Worm (Caenorhabditis elegans): ENCODE data around the gene dph-3.
"Not testable (repeated sequence)": the region's sequence is repeated elsewhere in the genome, so short reads cannot be mapped to it uniquely, and the experiment has no call there.

Gene dph-3

DNA sequence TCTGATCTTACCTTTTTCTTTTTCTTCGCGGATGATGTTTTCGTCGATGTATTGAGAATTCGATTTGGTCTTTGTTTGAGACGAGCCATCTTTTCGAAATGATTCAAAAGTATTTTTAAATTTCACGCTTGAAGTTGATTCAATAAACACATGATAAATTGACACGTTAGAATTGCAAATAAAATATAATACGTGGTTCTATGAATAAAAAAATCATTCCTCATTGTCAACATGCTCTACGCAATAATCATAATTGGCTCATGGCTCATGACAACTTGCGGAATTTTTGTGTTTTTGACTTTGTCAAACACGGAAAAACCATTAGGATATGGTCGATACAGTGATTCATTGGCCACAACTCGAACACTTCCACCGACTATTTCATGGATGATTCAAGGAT is 23.5 kb upstream of the dph-3 start, which contains the start of the genes htas-1 and ZK1251.3:
htas-1 (minus strand) TSS at position 101 of the 400 bp plus-strand sequence.
ZK1251.3 (plus strand) TSS at position 226 of the 400 bp plus-strand sequence.
- TF ChIP-seq rnt-1 (tag; optimal IDR thresholded peaks at IDR 0.05) (no peak), F13H6.1 (tag; optimal IDR thresholded peaks at IDR 0.05) (no peak)

DNA sequence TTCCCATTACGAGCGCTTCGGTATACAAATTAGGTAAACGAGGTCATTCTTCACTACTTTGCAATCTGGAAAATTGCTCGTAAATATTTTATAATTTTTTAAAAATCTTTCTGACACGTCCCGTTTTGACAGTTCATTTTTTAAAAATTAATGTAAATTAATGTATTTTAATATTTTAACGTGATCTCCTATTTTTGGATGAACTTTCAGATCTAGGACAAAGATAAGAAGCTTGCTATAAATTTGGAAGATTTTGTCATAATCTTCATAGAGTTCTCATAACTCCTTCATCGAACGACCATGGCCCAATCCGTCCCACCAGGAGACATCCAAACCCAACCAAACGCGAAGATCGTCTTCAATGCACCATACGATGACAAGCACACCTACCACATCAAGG is 18.2 kb upstream of the dph-3 start, which contains the start of gene msp-76:
msp-76 (plus strand) TSS at position 301 of the 400 bp plus-strand sequence.
- TF ChIP-seq elt-2 (tag; optimal IDR thresholded peaks at IDR 0.05); fax-1 (tag; optimal IDR thresholded peaks at IDR 0.05); dmd-4 (tag; optimal IDR thresholded peaks at IDR 0.05; ENCODE audit: borderline replicate concordance): not testable (repeated sequence)

DNA sequence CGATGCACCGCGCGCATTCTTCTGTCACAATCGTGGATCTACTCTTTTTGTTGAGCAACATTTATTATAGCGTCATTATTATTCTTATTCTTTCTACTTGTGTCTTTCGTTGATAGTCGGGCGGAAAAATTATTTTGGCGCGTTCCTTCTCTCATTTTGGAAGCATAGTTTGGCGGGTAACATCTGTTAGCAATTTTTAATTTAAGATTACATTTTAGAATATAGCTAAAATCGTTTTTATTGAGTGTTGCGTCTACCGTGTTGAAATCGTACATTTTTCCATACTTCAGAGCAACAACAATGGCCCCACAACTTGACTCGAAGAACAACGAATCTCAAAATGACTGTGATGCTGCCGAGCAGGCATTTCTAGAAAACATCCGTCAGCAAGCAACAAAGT is 16.3 kb upstream of the dph-3 start, which contains the start of gene sdz-36:
sdz-36 (plus strand) TSS at position 301 of the 400 bp plus-strand sequence.
- TF ChIP-seq ceh-9 (tag; optimal IDR thresholded peaks at IDR 0.05) (no peak), fkh-6 (tag; optimal IDR thresholded peaks at IDR 0.05) (no peak), ceh-24 (tag; optimal IDR thresholded peaks at IDR 0.05) (no peak), unc-55 (GFP tag; optimal IDR thresholded peaks at IDR 0.05) (no peak), eyg-1 (tag; optimal IDR thresholded peaks at IDR 0.05) (no peak), elt-4 (tag; optimal IDR thresholded peaks at IDR 0.05) (no peak), pax-1 (tag; optimal IDR thresholded peaks at IDR 0.05) (no peak), nhr-11 (tag; optimal IDR thresholded peaks at IDR 0.05) (no peak), ceh-14 (tag; optimal IDR thresholded peaks at IDR 0.05) (no peak), K02D7.2 (tag; optimal IDR thresholded peaks at IDR 0.05) (no peak), syd-9 (tag; optimal IDR thresholded peaks at IDR 0.05) (no peak), ceh-22 (tag; optimal IDR thresholded peaks at IDR 0.05) (no peak), hlh-13 (GFP tag; optimal IDR thresholded peaks at IDR 0.05) (no peak), hlh-15 (tag; optimal IDR thresholded peaks at IDR 0.05) (no peak), rnt-1 (tag; optimal IDR thresholded peaks at IDR 0.05) (no peak), pqm-1 (tag; optimal IDR thresholded peaks at IDR 0.05) (no peak), ceh-48 (tag; optimal IDR thresholded peaks at IDR 0.05) (no peak)

DNA sequence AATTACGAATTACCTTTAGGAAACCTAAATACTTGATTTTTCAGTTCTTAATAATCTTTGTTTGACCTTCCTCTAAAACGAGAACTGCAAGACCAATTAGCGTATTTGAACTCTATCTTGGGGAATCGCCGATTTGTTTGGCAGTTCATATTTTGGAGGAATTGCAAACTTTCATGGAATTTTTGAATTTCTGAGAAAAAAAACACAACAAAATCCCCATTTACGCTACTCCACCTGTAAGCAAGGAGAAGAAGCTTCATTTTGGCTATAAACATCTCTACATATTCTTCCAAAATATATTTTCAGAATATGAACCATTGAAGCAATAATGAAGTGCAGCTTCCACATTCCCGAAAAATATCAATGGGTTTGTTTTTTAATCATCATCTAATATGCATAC is 14.1 kb upstream of the dph-3 start, which contains the start of gene twk-9:
twk-9 (plus strand) TSS at position 301 of the 400 bp plus-strand sequence.
- no peak for TF ChIP-seq eyg-1 (tag; optimal IDR thresholded peaks at IDR 0.05)
- TF ChIP-seq ceh-6 (GFP tag; optimal IDR thresholded peaks at IDR 0.05) = no peak
- TF ChIP-seq ceh-30 (tag; optimal IDR thresholded peaks at IDR 0.05) = no peak
- TF ChIP-seq pax-1 (tag; optimal IDR thresholded peaks at IDR 0.05) = no peak
- TF ChIP-seq T23F11.4 (GFP tag; optimal IDR thresholded peaks at IDR 0.05) = no peak
- TF ChIP-seq pqm-1 (tag; optimal IDR thresholded peaks at IDR 0.05) = no peak
- TF ChIP-seq mec-3 (tag; optimal IDR thresholded peaks at IDR 0.05; ENCODE audit: borderline replicate concordance) = no peak
- TF ChIP-seq sdc-2 (tag; optimal IDR thresholded peaks at IDR 0.05) = no peak
- TF ChIP-seq unc-86 (tag; optimal IDR thresholded peaks at IDR 0.05) = no peak
- no peak for TF ChIP-seq fax-1 (tag; optimal IDR thresholded peaks at IDR 0.05)
- TF ChIP-seq ceh-34 (tag; optimal IDR thresholded peaks at IDR 0.05) = no peak
- no peak for TF ChIP-seq che-1 (tag; optimal IDR thresholded peaks at IDR 0.05)
- TF ChIP-seq nfya-1 (tag; optimal IDR thresholded peaks at IDR 0.05) = no peak
- TF ChIP-seq syd-9 (tag; optimal IDR thresholded peaks at IDR 0.05) = no peak
- no peak for TF ChIP-seq npax-4 (tag; optimal IDR thresholded peaks at IDR 0.05)
- TF ChIP-seq dve-1 (tag; optimal IDR thresholded peaks at IDR 0.05) = no peak

DNA sequence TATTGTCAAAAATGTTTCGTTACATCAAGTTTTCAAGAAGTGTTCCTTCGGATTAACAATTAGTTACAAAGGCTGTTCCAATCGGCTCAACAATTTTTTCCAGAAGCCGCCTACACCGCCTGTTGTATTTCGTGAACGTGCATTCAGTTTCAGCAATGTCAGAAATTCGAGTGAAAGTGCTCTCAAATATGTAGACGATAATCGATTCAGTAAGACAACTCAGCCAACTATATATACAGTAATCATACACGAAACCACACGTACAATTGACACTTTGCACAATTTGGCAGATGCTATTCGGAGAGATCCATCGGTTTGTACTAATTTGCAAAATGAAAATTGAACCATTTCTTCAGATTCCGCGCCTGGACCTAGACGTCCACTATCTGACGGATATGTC is 10.4 kb upstream of the dph-3 start:
- no peak for TF ChIP-seq che-1 (tag; optimal IDR thresholded peaks at IDR 0.05)
- no peak for TF ChIP-seq fkh-6 (tag; optimal IDR thresholded peaks at IDR 0.05)
- no peak for TF ChIP-seq K09A11.1 (tag; optimal IDR thresholded peaks at IDR 0.05; ENCODE audit: insufficient read depth)
- TF ChIP-seq nhr-11 (tag; optimal IDR thresholded peaks at IDR 0.05) = no peak
- no peak for TF ChIP-seq pat-9 (tag; optimal IDR thresholded peaks at IDR 0.05)
- no peak for TF ChIP-seq T23F11.4 (GFP tag; optimal IDR thresholded peaks at IDR 0.05)
- no peak for TF ChIP-seq nhr-232 (tag; optimal IDR thresholded peaks at IDR 0.05)
- TF ChIP-seq syd-9 (tag; optimal IDR thresholded peaks at IDR 0.05) = no peak
- TF ChIP-seq C38D4.7 (GFP tag; optimal IDR thresholded peaks at IDR 0.05) = no peak
- no peak for TF ChIP-seq pha-4 (tag; optimal IDR thresholded peaks at IDR 0.05)
- no peak for TF ChIP-seq ceh-24 (tag; optimal IDR thresholded peaks at IDR 0.05)
- TF ChIP-seq hlh-15 (tag; optimal IDR thresholded peaks at IDR 0.05) = no peak
- TF ChIP-seq ets-4 (tag; optimal IDR thresholded peaks at IDR 0.05) = no peak
- no peak for TF ChIP-seq tbx-7 (tag; optimal IDR thresholded peaks at IDR 0.05)
- no peak for TF ChIP-seq ceh-19 (GFP tag; optimal IDR thresholded peaks at IDR 0.05)
- no peak for TF ChIP-seq unc-3 (GFP tag; conservative IDR thresholded peaks at IDR 0.05)
- no peak for TF ChIP-seq unc-3 (tag; optimal IDR thresholded peaks at IDR 0.05)
- no peak for TF ChIP-seq hlh-6 (tag; optimal IDR thresholded peaks at IDR 0.05)
- TF ChIP-seq sox-2 (GFP tag; IDR thresholded peaks at IDR 0.05) = no peak
- TF ChIP-seq fkh-10 (GFP tag; optimal IDR thresholded peaks at IDR 0.05) = no peak
- TF ChIP-seq ceh-9 (tag; optimal IDR thresholded peaks at IDR 0.05) = no peak
